Fruit fly (Drosophila melanogaster) whole organism, adult: ENCODE measurements around the gene Cyp28d1.

Experiments used
- CG11617 ChIP-seq: fragments of 200-800 bp; sonication (Bioruptor generic); optimal IDR thresholded peaks from 2 replicates; lab custom pipeline; 2017; ENCODE audit warnings: mild to moderate bottlenecking, missing biosample characterization, missing genetic modification reagents, missing genetic modification characterization
- CG12768 ChIP-seq: fragments of 200-800 bp; sonication (Bioruptor generic); optimal IDR thresholded peaks from 2 replicates; lab custom pipeline; 2017; ENCODE audit warnings: missing biosample characterization, missing genetic modification characterization, mild to moderate bottlenecking, moderate library complexity, missing genetic modification reagents
- CG7101 ChIP-seq: fragments of 200-800 bp; sonication (Bioruptor generic); optimal IDR thresholded peaks from 2 replicates; lab custom pipeline; 2018; ENCODE audit warnings: missing biosample characterization, mild to moderate bottlenecking, missing genetic modification characterization, moderate library complexity
- Clk ChIP-seq: fragments of 200-800 bp; sonication (Bioruptor generic); optimal IDR thresholded peaks from 2 replicates; lab custom pipeline; 2017; ENCODE audit warnings: missing biosample characterization, missing genetic modification characterization
- Mnt ChIP-seq: fragments of 200-800 bp; sonication (Bioruptor generic); optimal IDR thresholded peaks from 2 replicates; lab custom pipeline; 2016; ENCODE audit warnings: missing biosample characterization, mild to moderate bottlenecking, missing genetic modification characterization

dm6 chr2L:5252399-5253030, 42.3 kb downstream of the Cyp28d1 start:
- TF ChIP-seq CG7101 (tag; lab: Kevin White, UChicago) = no peak
- no peak for TF ChIP-seq Mnt (GFP tag; lab: Kevin White, UChicago)
- TF ChIP-seq CG12768 (GFP tag; lab: Kevin White, UChicago) = no peak
- no peak for TF ChIP-seq CG11617 (GFP tag; lab: Kevin White, UChicago)
- no peak for TF ChIP-seq Clk
